Worm (Caenorhabditis elegans) whole organism, L1 larva: ENCODE data around the gene uda-1.
A peak's percentile ranks its signal among the peaks of the same experiment; 100 is the strongest.

ENCODE experiments used
- C16A3.4 ChIP-seq: fragments of 150-350 bp; optimal IDR thresholded peaks from 2 replicates; lab custom pipeline; 2014; ENCODE audit warnings: missing biosample characterization, missing genetic modification characterization
- Y116A8C.19 ChIP-seq: sonication (generic microtip); optimal IDR thresholded peaks from 2 replicates; lab custom pipeline; 2016; ENCODE audit warnings: missing compliant biosample characterization, missing genetic modification characterization, borderline replicate concordance
- aha-1 ChIP-seq: fragments of 150-350 bp; optimal IDR thresholded peaks from 2 replicates; lab custom pipeline; 2014; ENCODE audit warnings: missing biosample characterization, missing genetic modification characterization
- alr-1 ChIP-seq: fragments of 200-800 bp; sonication (Bioruptor generic); optimal IDR thresholded peaks from 2 replicates; lab custom pipeline; 2018; ENCODE audit warnings: borderline replicate concordance, mild to moderate bottlenecking, missing genetic modification characterization, missing compliant biosample characterization
- aly-2 ChIP-seq: fragments of 150-350 bp; optimal IDR thresholded peaks from 2 replicates; lab custom pipeline; 2014; ENCODE audit warnings: missing biosample characterization, missing genetic modification characterization
- blmp-1 ChIP-seq: fragments of 150-350 bp; optimal IDR thresholded peaks from 2 replicates; lab custom pipeline; 2014; ENCODE audit warnings: missing biosample characterization, missing genetic modification characterization
- ceh-82 ChIP-seq, 3 experiments: fragments of 150-350 bp in 1 of 3; sonication (generic microtip) in 2 of 3; optimal IDR thresholded peaks; 2 replicates each; lab custom pipeline; 2014 to 2017; ENCODE audit warnings: missing biosample characterization in 3 of 3, missing genetic modification characterization in 3 of 3
- ces-1 ChIP-seq: fragments of 150-350 bp; optimal IDR thresholded peaks from 2 replicates; lab custom pipeline; 2014; ENCODE audit warnings: missing biosample characterization, missing genetic modification reagents, missing genetic modification characterization
- dpl-1 ChIP-seq, 3 experiments: fragments of 150-350 bp in 2 of 3; sonication (generic microtip) in 1 of 3; optimal IDR thresholded peaks; 2 replicates each; lab custom pipeline; 2014 to 2017; ENCODE audit warnings: missing biosample characterization in 3 of 3, missing genetic modification characterization in 3 of 3, missing genetic modification reagents in 3 of 3
- dsc-1 ChIP-seq: sonication (generic microtip); optimal IDR thresholded peaks from 2 replicates; lab custom pipeline; 2016; ENCODE audit warnings: mild to moderate bottlenecking, missing genetic modification characterization, missing compliant biosample characterization
- efl-1 ChIP-seq, 4 experiments: fragments of 150-350 bp; optimal IDR thresholded peaks in 3 of 4; peaks in 1 of 4; 1 replicate in 1 of 4; 2 replicates in 3 of 4; lab custom pipeline; 2014; ENCODE audit warnings: missing biosample characterization in 2 of 4, missing genetic modification characterization in 2 of 4, missing genetic modification reagents in 2 of 4
- egl-13 ChIP-seq: sonication (generic microtip); optimal IDR thresholded peaks from 2 replicates; lab custom pipeline; 2016; ENCODE audit warnings: missing genotype, missing genetic modification reagents, missing genetic modification characterization, missing compliant biosample characterization
- fkh-4 ChIP-seq: sonication (generic microtip); optimal IDR thresholded peaks from 2 replicates; lab custom pipeline; 2016; ENCODE audit warnings: missing compliant biosample characterization, missing genetic modification characterization, borderline replicate concordance
- fos-1 ChIP-seq: fragments of 150-350 bp; optimal IDR thresholded peaks from 2 replicates; lab custom pipeline; 2014; ENCODE audit warnings: missing biosample characterization, missing genetic modification characterization
- grh-1 ChIP-seq: fragments of 200-800 bp; sonication (Bioruptor generic); IDR thresholded peaks from 2 replicates; pipeline ENCODE4 v1.3.6; 2022; ENCODE audit warnings: missing genetic modification reagents, missing genetic modification characterization, missing compliant biosample characterization
- hlh-17 ChIP-seq: fragments of 200-800 bp; sonication (Bioruptor generic); optimal IDR thresholded peaks from 2 replicates; lab custom pipeline; 2018; ENCODE audit warnings: missing genetic modification characterization, mild to moderate bottlenecking, missing compliant biosample characterization, moderate library complexity, borderline replicate concordance
- hpl-2 ChIP-seq: fragments of 150-350 bp; optimal IDR thresholded peaks from 2 replicates; lab custom pipeline; 2014; ENCODE audit warnings: missing biosample characterization, missing genetic modification reagents, missing genetic modification characterization
- irx-1 ChIP-seq: sonication (generic microtip); optimal IDR thresholded peaks from 2 replicates; lab custom pipeline; 2016; ENCODE audit warnings: missing genetic modification characterization, missing compliant biosample characterization
- lin-13 ChIP-seq: fragments of 150-350 bp; optimal IDR thresholded peaks from 2 replicates; lab custom pipeline; 2014; ENCODE audit warnings: missing biosample characterization, missing genetic modification reagents, missing genetic modification characterization
- lin-14 ChIP-seq: fragments of 200-800 bp; sonication (Bioruptor generic); optimal IDR thresholded peaks from 2 replicates; lab custom pipeline; 2018; ENCODE audit warnings: mild to moderate bottlenecking, missing genetic modification characterization, moderate library complexity, missing compliant biosample characterization
- lin-15B ChIP-seq: fragments of 150-350 bp; sonication (generic microtip); optimal IDR thresholded peaks from 3 replicates; lab custom pipeline; 2014; ENCODE audit warnings: missing biosample characterization, missing genetic modification characterization
- lin-35 ChIP-seq, 2 experiments: fragments of 150-350 bp; optimal IDR thresholded peaks; 2 replicates each; lab custom pipeline; 2014; ENCODE audit warnings: missing biosample characterization in 2 of 2, missing genetic modification characterization in 2 of 2, missing genetic modification reagents in 2 of 2
- lin-39 ChIP-seq: fragments of 150-350 bp; optimal IDR thresholded peaks from 2 replicates; lab custom pipeline; 2014; ENCODE audit warnings: missing biosample characterization, missing genetic modification reagents, missing genetic modification characterization
- lir-3 ChIP-seq: sonication (generic microtip); optimal IDR thresholded peaks from 2 replicates; lab custom pipeline; 2016; ENCODE audit warnings: mild to moderate bottlenecking, missing genetic modification characterization, moderate library complexity, missing compliant biosample characterization; ENCODE audit not compliant: poor library complexity
- mab-9 ChIP-seq: fragments of 200-800 bp; sonication (Bioruptor generic); IDR thresholded peaks from 2 replicates; pipeline ENCODE4 v1.3.6; 2022; ENCODE audit warnings: missing genetic modification reagents, missing genetic modification characterization, missing compliant biosample characterization
- mdl-1 ChIP-seq, 2 experiments: fragments of 150-350 bp; optimal IDR thresholded peaks; 2 replicates each; lab custom pipeline; 2014 to 2017; ENCODE audit warnings: missing biosample characterization in 2 of 2, missing genetic modification characterization in 2 of 2, inconsistent platforms in 1 of 2
- mep-1 ChIP-seq: fragments of 150-350 bp; optimal IDR thresholded peaks from 2 replicates; lab custom pipeline; 2014; ENCODE audit warnings: missing biosample characterization, missing genetic modification characterization
- nhr-19 ChIP-seq: fragments of 200-800 bp; sonication (Bioruptor generic); conservative IDR thresholded peaks from 2 replicates; pipeline ENCODE4 v1.3.6; 2022; ENCODE audit warnings: missing genetic modification characterization, missing compliant biosample characterization
- nhr-20 ChIP-seq: sonication (generic microtip); optimal IDR thresholded peaks from 2 replicates; lab custom pipeline; 2016; ENCODE audit warnings: mild to moderate bottlenecking, missing genetic modification characterization, missing compliant biosample characterization
- nhr-237 ChIP-seq: fragments of 150-350 bp; optimal IDR thresholded peaks from 2 replicates; lab custom pipeline; 2014; ENCODE audit warnings: missing biosample characterization, missing genetic modification characterization
- nhr-47 ChIP-seq: sonication (generic microtip); optimal IDR thresholded peaks from 2 replicates; lab custom pipeline; 2016; ENCODE audit warnings: mild to moderate bottlenecking, missing genetic modification characterization, moderate library complexity, missing compliant biosample characterization
- nhr-71 ChIP-seq: sonication (generic microtip); optimal IDR thresholded peaks from 2 replicates; lab custom pipeline; 2016; ENCODE audit warnings: mild to moderate bottlenecking, missing genetic modification characterization, moderate library complexity, missing compliant biosample characterization
- nhr-77 ChIP-seq: fragments of 150-350 bp; optimal IDR thresholded peaks from 2 replicates; lab custom pipeline; 2014; ENCODE audit warnings: missing biosample characterization, missing genetic modification characterization
- nhr-85 ChIP-seq: sonication (generic microtip); peaks from one replicate; lab custom pipeline; 2016; ENCODE audit warnings: missing genetic modification characterization, inconsistent platforms, missing compliant biosample characterization
- nhr-90 ChIP-seq: sonication (generic microtip); optimal IDR thresholded peaks from 2 replicates; lab custom pipeline; 2016; ENCODE audit warnings: mild to moderate bottlenecking, missing genetic modification characterization, missing compliant biosample characterization; ENCODE audit not compliant: poor library complexity
- pag-3 ChIP-seq: sonication (generic microtip); optimal IDR thresholded peaks from 2 replicates; lab custom pipeline; 2017; ENCODE audit warnings: missing genetic modification characterization, mild to moderate bottlenecking, missing compliant biosample characterization, antibody characterized with exemption, borderline replicate concordance; ENCODE audit not compliant: insufficient read depth
- pax-3 ChIP-seq: fragments of 200-800 bp; sonication (Bioruptor generic); optimal IDR thresholded peaks from 2 replicates; lab custom pipeline; 2018; ENCODE audit warnings: mild to moderate bottlenecking, missing genetic modification characterization, moderate library complexity, missing compliant biosample characterization
- rnt-1 ChIP-seq: sonication (generic microtip); optimal IDR thresholded peaks from 2 replicates; lab custom pipeline; 2016; ENCODE audit warnings: mild to moderate bottlenecking, missing genetic modification characterization, moderate library complexity, missing compliant biosample characterization
- skn-1 ChIP-seq: fragments of 150-350 bp; optimal IDR thresholded peaks from 2 replicates; lab custom pipeline; 2014; ENCODE audit warnings: missing biosample characterization, missing genetic modification characterization
- snpc-4 ChIP-seq: fragments of 150-350 bp; optimal IDR thresholded peaks from 2 replicates; lab custom pipeline; 2014; ENCODE audit warnings: missing biosample characterization, missing genetic modification characterization
- snu-23 ChIP-seq: sonication (generic microtip); optimal IDR thresholded peaks from 2 replicates; lab custom pipeline; 2016; ENCODE audit warnings: missing genetic modification characterization, missing compliant biosample characterization
- sup-37 ChIP-seq: fragments of 200-800 bp; sonication (Bioruptor generic); optimal IDR thresholded peaks from 2 replicates; lab custom pipeline; 2018; ENCODE audit warnings: mild to moderate bottlenecking, missing genetic modification characterization, missing compliant biosample characterization
- swsn-7 ChIP-seq: sonication (generic microtip); optimal IDR thresholded peaks from 2 replicates; lab custom pipeline; 2016; ENCODE audit warnings: missing genetic modification characterization, missing compliant biosample characterization
- tbx-2 ChIP-seq: sonication (generic microtip); optimal IDR thresholded peaks from 2 replicates; lab custom pipeline; 2016; ENCODE audit warnings: missing genetic modification characterization, missing compliant biosample characterization
- unc-130 ChIP-seq: fragments of 150-350 bp; optimal IDR thresholded peaks from 2 replicates; lab custom pipeline; 2017; ENCODE audit warnings: missing biosample characterization, missing genetic modification characterization, inconsistent platforms
- unc-30 ChIP-seq: sonication (generic microtip); optimal IDR thresholded peaks from 2 replicates; lab custom pipeline; 2017; ENCODE audit warnings: missing biosample characterization, missing genetic modification characterization
- unc-86 ChIP-seq: sonication (generic microtip); optimal IDR thresholded peaks from 2 replicates; lab custom pipeline; 2016; ENCODE audit warnings: missing genetic modification characterization, missing compliant biosample characterization
- xbp-1 ChIP-seq: sonication (generic microtip); optimal IDR thresholded peaks from 2 replicates; lab custom pipeline; 2016; ENCODE audit warnings: missing genetic modification characterization, missing compliant biosample characterization
- ztf-11 ChIP-seq, 2 experiments: sonication (generic microtip); optimal IDR thresholded peaks; 2 replicates each; lab custom pipeline; 2016 to 2017; ENCODE audit warnings: missing genetic modification characterization in 2 of 2, missing biosample characterization in 1 of 2, missing compliant biosample characterization in 1 of 2

uda-1 gene

DNA sequence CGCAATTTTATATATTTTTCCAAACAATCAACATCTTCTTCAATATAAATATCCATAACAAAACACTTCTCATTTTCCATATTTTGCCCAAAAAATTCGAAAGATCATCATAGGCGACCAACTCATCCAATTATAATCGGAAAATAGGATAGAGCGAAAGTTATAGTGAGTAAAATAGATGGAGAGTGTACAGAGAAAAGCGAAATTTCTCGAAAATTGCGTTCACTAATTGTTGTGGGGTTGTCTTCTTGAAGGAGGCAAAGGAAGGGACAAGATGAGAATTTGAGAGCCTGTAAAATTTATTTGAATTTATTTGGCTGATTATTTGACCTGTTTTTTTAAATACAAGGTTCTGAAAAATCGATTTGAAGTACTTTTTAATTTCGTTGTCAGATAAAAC, 31.0 kb downstream of the uda-1 start (continued):
- TF ChIP-seq grh-1 (GFP tag; lab: Robert Waterston, UW): no peak
- no peak for TF ChIP-seq snpc-4 (tag; lab: Kevin White, UChicago)
- TF ChIP-seq unc-86 (tag; lab: Kevin White, UChicago): no peak
- TF ChIP-seq pax-3 (tag; lab: Kevin White, UChicago): no peak

DNA sequence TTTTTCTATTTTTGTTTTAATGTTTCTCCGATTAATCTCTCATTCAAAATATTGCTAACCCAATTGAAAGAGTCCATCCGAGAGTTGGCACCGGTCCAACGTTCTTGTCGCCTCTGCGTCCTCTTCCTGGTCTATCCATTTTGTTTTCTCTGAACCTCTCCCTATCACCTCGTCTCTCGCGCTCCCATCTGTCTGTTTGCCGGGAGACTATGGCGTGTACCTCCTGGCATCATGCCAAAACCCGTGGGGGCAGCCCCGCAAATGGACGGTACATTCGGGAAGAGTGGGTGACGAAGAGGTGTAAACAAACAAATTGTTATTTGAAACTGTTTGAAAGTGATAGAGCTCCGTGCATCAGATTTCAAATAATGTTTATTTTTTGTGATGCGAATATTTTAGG, 31.7 kb downstream of the uda-1 start, which contains the start of gene T06E8.2:
Gene T06E8.2 (minus strand): TSS at position 139 of the 400 bp plus-strand sequence.
- TF ChIP-seq C16A3.4 (tag; lab: Kevin White, UChicago) (no peak), egl-13 (tag; lab: Kevin White, UChicago) (no peak), nhr-90 (peak; percentile 18), lin-35 (GFP tag; optimal IDR thresholded peaks at IDR 0.05; lab: Kevin White, UChicago) (peak; percentile 32 to 40), skn-1 (tag; lab: Kevin White, UChicago) (peak; percentile 49), unc-30 (no peak), nhr-47 (peak; percentile 48), swsn-7 (tag; lab: Kevin White, UChicago) (peak; percentile 58), hlh-17 (no peak), pag-3 (tag; lab: Kevin White, UChicago) (peak; percentile 86), nhr-77 (peak; percentile 38), ceh-82 (tag; optimal IDR thresholded peaks at IDR 0.05; lab: Kevin White, UChicago) (peak in 2 of 3 experiments; percentile 16 to 34), lin-14 (GFP tag; lab: Kevin White, UChicago) (peak; percentile 88), dpl-1 (GFP tag; optimal IDR thresholded peaks at IDR 0.05; lab: Kevin White, UChicago) (peak in 1 of 3 experiments; percentile 21), mab-9 (GFP tag; lab: Robert Waterston, UW) (no peak), mep-1 (tag; lab: Kevin White, UChicago) (peak; percentile 61), aha-1 (tag; lab: Kevin White, UChicago) (no peak), ztf-11 (tag; optimal IDR thresholded peaks at IDR 0.05; lab: Kevin White, UChicago) (peak in 1 of 2 experiments; percentile 10), snu-23 (GFP tag; lab: Kevin White, UChicago) (peak; percentile 72), lin-15B (tag; lab: Kevin White, UChicago) (no peak), dsc-1 (tag; lab: Kevin White, UChicago) (peak; percentile 80), aly-2 (tag; lab: Kevin White, UChicago) (no peak), unc-130 (tag; lab: Kevin White, UChicago) (peak; percentile 67), mdl-1 (tag; optimal IDR thresholded peaks at IDR 0.05; lab: Kevin White, UChicago) (peak in 1 of 2 experiments; percentile 64), nhr-20 (tag; lab: Kevin White, UChicago) (peak; percentile 79), lin-39 (tag; lab: Kevin White, UChicago) (no peak), sup-37 (no peak), xbp-1 (tag; lab: Kevin White, UChicago) (peak; percentile 35), hpl-2 (GFP tag; lab: Kevin White, UChicago) (no peak), efl-1 (optimal IDR thresholded peaks at IDR 0.05; lab: Kevin White, UChicago) (peak; percentile 40 to 44), efl-1 (GFP tag; optimal IDR thresholded peaks at IDR 0.05 in 1 of 2; lab: Kevin White, UChicago) (peak; percentile 15 to 74), grh-1 (GFP tag; lab: Robert Waterston, UW) (0 out of 2 replicates have a peak, but pooled peaks have one; percentile 34), nhr-71 (tag; lab: Kevin White, UChicago) (peak; percentile 80), fos-1 (tag; lab: Kevin White, UChicago) (no peak), fkh-4 (tag; lab: Kevin White, UChicago) (peak; percentile 37), tbx-2 (tag; lab: Kevin White, UChicago) (peak; percentile 52), nhr-237 (tag; lab: Kevin White, UChicago) (no peak), irx-1 (tag; lab: Kevin White, UChicago) (peak; percentile 32), nhr-19 (GFP tag; lab: Robert Waterston, UW) (peak; percentile 58), alr-1 (tag; lab: Kevin White, UChicago) (no peak), nhr-85 (tag; lab: Kevin White, UChicago) (peak; percentile 86), ces-1 (GFP tag; lab: Kevin White, UChicago) (no peak), lir-3 (no peak), Y116A8C.19 (tag; lab: Kevin White, UChicago) (no peak), lin-13 (peak; percentile 13), blmp-1 (tag; lab: Kevin White, UChicago) (peak; percentile 24), rnt-1 (tag; lab: Kevin White, UChicago) (peak; percentile 52)
